Fruit fly (Drosophila melanogaster): ENCODE measurements around the gene CG15296.

CG15296 gene

DNA sequence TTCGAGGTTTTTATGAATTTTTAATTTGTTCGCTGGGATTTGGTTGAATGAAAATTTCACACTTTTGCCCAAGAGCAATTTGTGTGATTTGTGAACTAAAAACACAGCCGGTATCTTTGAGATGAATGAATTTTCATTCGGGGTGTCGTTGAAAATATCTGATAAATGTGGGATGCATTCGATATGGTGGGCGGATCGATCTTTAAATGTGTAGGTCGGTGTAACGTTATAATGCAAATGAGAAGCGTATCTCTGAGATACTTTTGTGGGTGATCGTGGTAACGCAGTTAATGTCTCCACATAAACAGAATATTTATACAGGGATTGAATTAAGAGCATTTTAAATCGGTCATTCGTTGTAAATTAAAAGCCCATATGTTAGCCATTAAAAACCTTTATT is 31.4 kb downstream of the CG15296 start:
- TF ChIP-seq Myc (optimal IDR thresholded peaks at IDR 0.05) (no peak), ttk (optimal IDR thresholded peaks at IDR 0.05) (no peak), psq (optimal IDR thresholded peaks at IDR 0.05) (no peak), h (optimal IDR thresholded peaks at IDR 0.05) (no peak), insv (optimal IDR thresholded peaks at IDR 0.05) (no peak), Sin3A (optimal IDR thresholded peaks at IDR 0.05) (no peak)

DNA sequence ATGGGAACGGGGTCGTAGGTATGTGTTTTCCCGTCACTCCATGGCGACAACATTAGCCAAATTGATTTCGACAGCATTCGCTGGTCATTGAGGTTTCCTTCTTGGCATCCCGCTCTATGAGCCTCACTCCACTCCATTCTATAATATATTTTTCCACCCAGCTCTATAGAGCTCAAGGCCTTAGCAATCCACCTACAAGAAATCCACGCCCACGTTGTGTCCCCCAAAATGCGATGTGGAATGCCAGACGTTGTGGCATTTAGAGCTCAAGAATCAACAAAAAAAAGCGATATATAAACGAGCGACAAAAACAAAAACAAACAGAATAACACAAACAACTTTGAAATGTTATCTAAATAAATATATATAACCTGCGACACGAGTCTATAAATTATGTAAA is 31.9 kb downstream of the CG15296 start:
- TF ChIP-seq insv (optimal IDR thresholded peaks at IDR 0.05): no peak
- TF ChIP-seq Sin3A (optimal IDR thresholded peaks at IDR 0.05): no peak
- TF ChIP-seq Myc (optimal IDR thresholded peaks at IDR 0.05): no peak

DNA sequence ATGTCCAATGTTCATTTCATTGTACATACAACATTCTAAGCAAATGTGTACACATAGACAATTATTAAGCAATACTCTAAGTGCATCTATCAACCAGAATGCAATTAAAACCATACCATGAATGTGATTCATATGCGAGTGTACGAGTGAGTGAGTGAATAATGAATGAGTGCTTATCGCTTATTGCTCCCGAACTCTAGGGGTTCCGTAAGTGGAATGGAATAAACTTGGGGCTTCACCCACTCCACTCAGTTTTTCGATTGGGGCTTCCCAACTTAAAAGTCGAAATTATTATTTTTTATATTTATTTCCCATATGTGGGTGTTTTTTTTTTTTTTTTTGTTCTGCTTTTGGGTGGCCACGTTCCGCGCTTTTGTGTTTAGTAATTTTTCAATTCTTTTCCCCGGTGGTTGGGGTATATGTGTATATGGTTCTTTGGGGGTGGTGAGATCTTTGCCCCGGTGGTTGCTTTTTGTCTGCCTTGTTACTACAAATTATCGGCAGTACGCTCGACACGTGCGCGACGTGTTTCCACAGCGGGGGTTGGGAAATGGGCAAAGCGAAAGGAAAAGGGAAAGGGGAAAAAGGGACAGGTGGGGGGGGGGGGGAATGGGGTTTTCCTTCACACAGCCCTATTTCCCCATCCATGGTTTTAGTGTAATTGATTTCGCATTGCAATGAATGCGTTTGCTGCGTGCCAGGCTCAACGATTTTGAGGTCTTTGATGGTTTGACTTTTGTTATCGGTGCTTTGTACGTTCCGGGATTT is 32.7 kb downstream of the CG15296 start:
- TF ChIP-seq insv (optimal IDR thresholded peaks at IDR 0.05) (no peak), Sin3A (optimal IDR thresholded peaks at IDR 0.05) (no peak), psq (optimal IDR thresholded peaks at IDR 0.05) (no peak), Myc (optimal IDR thresholded peaks at IDR 0.05) (no peak), ttk (optimal IDR thresholded peaks at IDR 0.05) (no peak), h (optimal IDR thresholded peaks at IDR 0.05) (no peak)
